Fruit fly (Drosophila melanogaster): Measurements from ENCODE around the gene CG9698.

DNA sequence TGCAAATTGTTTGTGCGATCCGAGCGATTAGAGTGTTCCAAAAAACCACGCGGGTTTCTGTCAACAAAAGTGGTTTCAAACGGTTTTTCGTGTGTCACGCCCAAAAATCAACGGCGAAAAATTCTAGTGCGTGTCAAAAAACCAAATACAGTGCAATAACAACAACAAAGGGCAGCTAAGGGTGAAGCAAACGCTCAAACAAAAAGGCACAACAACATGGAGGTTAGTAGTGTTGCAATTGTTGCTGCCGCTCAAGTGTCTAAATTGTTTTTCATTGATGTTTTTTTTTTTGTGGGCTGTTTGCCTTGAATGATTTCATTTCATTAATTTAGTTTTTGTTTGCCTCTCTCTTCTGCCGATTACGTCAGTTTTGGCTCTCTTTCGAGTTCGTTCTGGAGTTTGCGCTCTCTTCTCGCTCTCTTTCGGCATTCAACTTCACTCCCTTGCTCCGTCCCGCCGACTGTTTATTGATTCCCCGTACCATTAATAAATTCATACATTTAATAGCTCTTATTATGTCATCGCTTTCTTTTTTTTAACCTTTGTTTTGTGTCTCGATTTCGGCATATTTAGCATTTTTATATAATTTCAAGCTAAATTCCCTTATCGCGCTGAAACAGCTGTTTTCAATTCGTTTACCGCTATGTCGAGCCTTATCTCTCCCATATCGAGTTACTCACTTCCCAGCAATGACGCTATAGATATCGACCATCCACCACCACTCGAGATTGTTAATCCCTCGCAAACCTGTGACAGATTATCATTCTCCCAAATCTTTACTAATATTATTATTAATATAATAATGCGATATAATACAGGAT is 48.9 kb downstream of the CG9698 start:
- TF ChIP-seq pan (optimal IDR thresholded peaks at IDR 0.05) = no peak
- no peak for TF ChIP-seq EcR (GFP tag; optimal IDR thresholded peaks at IDR 0.05)
- TF ChIP-seq Dll (optimal IDR thresholded peaks at IDR 0.05) = no peak
- no peak for TF ChIP-seq usp (GFP tag; optimal IDR thresholded peaks at IDR 0.05)

Data from whole organism.